Worm (Caenorhabditis elegans) whole organism, mixed stage, embryonic: Measurements from ENCODE around the gene clec-128.

Experiments used
- M03D4.4 ChIP-seq: sonication (generic microtip); optimal IDR thresholded peaks from 2 replicates; lab custom pipeline; 2017; ENCODE audit warnings: mild to moderate bottlenecking, missing genetic modification characterization, missing compliant biosample characterization
- bed-3 ChIP-seq: fragments of 200-800 bp; sonication (Bioruptor generic); optimal IDR thresholded peaks from 3 replicates; lab custom pipeline; 2018; ENCODE audit warnings: mild to moderate bottlenecking, missing genetic modification characterization, moderate library complexity, missing compliant biosample characterization
- blmp-1 ChIP-seq: fragments of 150-350 bp; optimal IDR thresholded peaks from 2 replicates; lab custom pipeline; 2014; ENCODE audit warnings: missing biosample characterization, missing genetic modification characterization
- ceh-39 ChIP-seq: fragments of 150-350 bp; optimal IDR thresholded peaks from 2 replicates; lab custom pipeline; 2014; ENCODE audit warnings: missing biosample characterization, missing genetic modification characterization
- ces-1 ChIP-seq: fragments of 150-350 bp; optimal IDR thresholded peaks from 2 replicates; lab custom pipeline; 2014; ENCODE audit warnings: missing biosample characterization, missing genetic modification reagents, missing genetic modification characterization
- cnd-1 ChIP-seq: fragments of 200-800 bp; sonication (Bioruptor generic); optimal IDR thresholded peaks from 2 replicates; lab custom pipeline; 2018; ENCODE audit warnings: mild to moderate bottlenecking, missing genetic modification characterization, missing compliant biosample characterization
- drap-1 ChIP-seq: fragments of 200-800 bp; sonication (Bioruptor generic); optimal IDR thresholded peaks from 3 replicates; lab custom pipeline; 2018; ENCODE audit warnings: mild to moderate bottlenecking, missing genetic modification characterization, missing compliant biosample characterization
- elt-1 ChIP-seq: sonication (generic microtip); optimal IDR thresholded peaks from 2 replicates; lab custom pipeline; 2017; ENCODE audit warnings: missing genetic modification characterization, mild to moderate bottlenecking, missing compliant biosample characterization, antibody characterized with exemption, moderate library complexity, borderline replicate concordance; ENCODE audit not compliant: insufficient read depth
- elt-3 ChIP-seq: fragments of 150-350 bp; optimal IDR thresholded peaks from 2 replicates; lab custom pipeline; 2014; ENCODE audit warnings: missing biosample characterization, missing genetic modification characterization
- flh-1 ChIP-seq: fragments of 200-800 bp; sonication (Bioruptor generic); optimal IDR thresholded peaks from 2 replicates; lab custom pipeline; 2018; ENCODE audit warnings: mild to moderate bottlenecking, missing genetic modification characterization, moderate library complexity, missing compliant biosample characterization
- ham-2 ChIP-seq: fragments of 200-800 bp; sonication (Bioruptor generic); optimal IDR thresholded peaks from 2 replicates; lab custom pipeline; 2018; ENCODE audit warnings: mild to moderate bottlenecking, missing genetic modification characterization, missing compliant biosample characterization
- lin-13 ChIP-seq: fragments of 150-350 bp; optimal IDR thresholded peaks from 2 replicates; lab custom pipeline; 2014; ENCODE audit warnings: missing biosample characterization, missing genetic modification characterization
- lin-32 ChIP-seq: fragments of 200-800 bp; sonication (Bioruptor generic); optimal IDR thresholded peaks from 2 replicates; lab custom pipeline; 2018; ENCODE audit warnings: mild to moderate bottlenecking, missing genetic modification characterization, missing compliant biosample characterization
- lsy-2 ChIP-seq: fragments of 150-350 bp; optimal IDR thresholded peaks from 2 replicates; lab custom pipeline; 2014; ENCODE audit warnings: missing biosample characterization, missing genetic modification characterization
- mab-5 ChIP-seq: fragments of 150-350 bp; optimal IDR thresholded peaks from 2 replicates; lab custom pipeline; 2014; ENCODE audit warnings: missing biosample characterization, missing genetic modification characterization
- mep-1 ChIP-seq: fragments of 150-350 bp; optimal IDR thresholded peaks from 2 replicates; lab custom pipeline; 2017; ENCODE audit warnings: missing biosample characterization, missing genetic modification reagents, missing genetic modification characterization, inconsistent platforms
- mls-2 ChIP-seq: sonication (generic microtip); optimal IDR thresholded peaks from 2 replicates; lab custom pipeline; 2016; ENCODE audit warnings: mild to moderate bottlenecking, missing genetic modification characterization, moderate library complexity, missing compliant biosample characterization
- nhr-12 ChIP-seq: fragments of 150-350 bp; optimal IDR thresholded peaks from 2 replicates; lab custom pipeline; 2014; ENCODE audit warnings: missing biosample characterization, missing genetic modification characterization
- nhr-2 ChIP-seq: fragments of 150-350 bp; optimal IDR thresholded peaks from 2 replicates; lab custom pipeline; 2014; ENCODE audit warnings: missing biosample characterization, missing genetic modification characterization
- nhr-237 ChIP-seq: fragments of 150-350 bp; optimal IDR thresholded peaks from 2 replicates; lab custom pipeline; 2014; ENCODE audit warnings: missing biosample characterization, missing genetic modification characterization
- nhr-28 ChIP-seq: fragments of 150-350 bp; optimal IDR thresholded peaks from 2 replicates; lab custom pipeline; 2014; ENCODE audit warnings: missing biosample characterization, missing genetic modification characterization
- nhr-76 ChIP-seq: sonication (generic microtip); optimal IDR thresholded peaks from 2 replicates; lab custom pipeline; 2017; ENCODE audit warnings: missing biosample characterization, missing genetic modification characterization
- pha-4 ChIP-seq: fragments of 150-350 bp; optimal IDR thresholded peaks from 2 replicates; lab custom pipeline; 2018; ENCODE audit warnings: missing biosample characterization, missing genetic modification reagents, missing genetic modification characterization
- sem-2 ChIP-seq: fragments of 200-800 bp; sonication (Bioruptor generic); optimal IDR thresholded peaks from 2 replicates; lab custom pipeline; 2018; ENCODE audit warnings: mild to moderate bottlenecking, missing genetic modification characterization, missing compliant biosample characterization
- snpc-4 ChIP-seq: fragments of 150-350 bp; optimal IDR thresholded peaks from 2 replicates; lab custom pipeline; 2014; ENCODE audit warnings: missing biosample characterization, missing genetic modification characterization
- sptf-1 ChIP-seq: sonication (generic microtip); optimal IDR thresholded peaks from 2 replicates; lab custom pipeline; 2017; ENCODE audit warnings: mild to moderate bottlenecking, missing genetic modification characterization, moderate library complexity, missing compliant biosample characterization
- tbx-8 ChIP-seq: fragments of 200-800 bp; sonication (Bioruptor generic); optimal IDR thresholded peaks from 2 replicates; lab custom pipeline; 2018; ENCODE audit warnings: mild to moderate bottlenecking, missing genetic modification characterization, moderate library complexity, missing compliant biosample characterization
- unc-120 ChIP-seq: sonication (generic microtip); optimal IDR thresholded peaks from 2 replicates; lab custom pipeline; 2017; ENCODE audit warnings: missing genetic modification characterization, missing compliant biosample characterization; ENCODE audit not compliant: poor library complexity, severe bottlenecking
- unc-39 ChIP-seq: fragments of 150-350 bp; optimal IDR thresholded peaks from 2 replicates; lab custom pipeline; 2014; ENCODE audit warnings: missing biosample characterization, missing genetic modification characterization
- unc-62 ChIP-seq: fragments of 150-350 bp; optimal IDR thresholded peaks from 2 replicates; lab custom pipeline; 2014; ENCODE audit warnings: missing biosample characterization, missing genetic modification reagents, missing genetic modification characterization
- zip-8 ChIP-seq: fragments of 150-350 bp; optimal IDR thresholded peaks from 2 replicates; lab custom pipeline; 2014; ENCODE audit warnings: missing biosample characterization, missing genetic modification characterization
- ztf-11 ChIP-seq: fragments of 150-350 bp; optimal IDR thresholded peaks from 2 replicates; lab custom pipeline; 2014; ENCODE audit warnings: missing biosample characterization, missing genetic modification characterization

Gene clec-128

DNA sequence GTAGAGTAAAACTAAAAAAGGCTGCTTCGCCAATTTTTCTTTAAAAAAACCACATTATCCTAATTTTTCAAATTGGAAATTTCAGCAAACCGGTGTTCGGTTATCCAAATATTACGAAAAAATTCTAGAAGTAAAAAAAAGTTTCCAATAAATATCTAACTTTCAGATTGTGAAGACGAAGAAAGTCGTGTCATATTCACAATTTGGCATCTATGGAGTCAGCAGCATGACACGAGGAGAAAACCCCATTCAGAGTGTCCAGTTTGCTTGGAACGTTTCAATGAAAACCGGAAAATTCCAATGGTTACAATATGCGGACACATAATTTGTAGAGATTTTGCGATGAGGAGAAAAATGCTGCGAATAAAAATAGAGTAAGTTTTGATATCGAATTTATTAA is 24.5 kb upstream of the clec-128 start, which contains the start of gene Y49F6A.12:
Gene Y49F6A.12, plus strand, starts transcription at position 301 of the 400 bp plus-strand sequence.
- TF ChIP-seq lin-13 (tag; lab: Kevin White, UChicago): no peak
- no peak for TF ChIP-seq M03D4.4 (tag; lab: Kevin White, UChicago)
- TF ChIP-seq nhr-237: no peak
- TF ChIP-seq mls-2 (tag; lab: Kevin White, UChicago): no peak
- no peak for TF ChIP-seq mep-1 (tag; lab: Kevin White, UChicago)
- TF ChIP-seq lin-32 (GFP tag; lab: Kevin White, UChicago): no peak
- TF ChIP-seq pha-4 (tag; lab: Kevin White, UChicago): no peak
- TF ChIP-seq ztf-11 (tag; lab: Kevin White, UChicago): no peak
- no peak for TF ChIP-seq nhr-12 (tag; lab: Kevin White, UChicago)
- TF ChIP-seq nhr-76 (tag; lab: Kevin White, UChicago): no peak
- no peak for TF ChIP-seq lsy-2 (tag; lab: Kevin White, UChicago)
- no peak for TF ChIP-seq drap-1
- TF ChIP-seq tbx-8 (GFP tag; lab: Kevin White, UChicago): no peak
- no peak for TF ChIP-seq mab-5 (tag; lab: Kevin White, UChicago)
- TF ChIP-seq ces-1: no peak

DNA sequence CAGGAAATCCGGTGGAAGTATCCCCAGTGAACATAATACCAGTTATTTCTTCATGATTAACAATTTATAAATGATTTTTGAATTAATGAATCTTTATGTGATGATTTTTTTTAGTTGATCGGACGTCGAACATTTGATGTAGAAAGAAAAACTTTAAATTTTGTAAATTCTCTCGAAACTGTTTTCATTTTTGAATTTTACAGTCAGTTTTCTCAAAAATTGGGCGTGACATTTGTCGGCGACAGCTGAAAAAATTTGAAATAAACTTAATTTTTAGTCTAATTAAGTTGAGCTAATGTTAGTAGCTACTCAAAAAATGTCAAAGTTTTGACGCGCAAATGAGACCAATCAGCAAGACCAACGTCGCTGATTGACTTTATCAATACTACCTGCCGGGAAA is 12.6 kb upstream of the clec-128 start, which contains the start of gene srh-60:
Gene srh-60, plus strand, starts transcription at position 301 of the 400 bp plus-strand sequence.
- TF ChIP-seq sptf-1 (no peak), sem-2 (no peak), mls-2 (tag; lab: Kevin White, UChicago) (no peak), mab-5 (tag; lab: Kevin White, UChicago) (no peak), lin-13 (tag; lab: Kevin White, UChicago) (no peak), tbx-8 (GFP tag; lab: Kevin White, UChicago) (no peak), nhr-76 (tag; lab: Kevin White, UChicago) (no peak), blmp-1 (tag; lab: Kevin White, UChicago) (no peak), bed-3 (GFP tag; lab: Kevin White, UChicago) (no peak), mep-1 (tag; lab: Kevin White, UChicago) (no peak), lin-32 (GFP tag; lab: Kevin White, UChicago) (no peak), ztf-11 (tag; lab: Kevin White, UChicago) (no peak), nhr-237 (no peak)

ce11 chrII:3581752-3582151 is 10.9 kb upstream of the clec-128 start, which contains the start of gene srh-59:
TSS of gene srh-59 (plus strand) at chrII:3582052.
- TF ChIP-seq sem-2 (no peak), lin-32 (GFP tag; lab: Kevin White, UChicago) (no peak), ham-2 (GFP tag; lab: Kevin White, UChicago) (no peak), flh-1 (GFP tag; lab: Kevin White, UChicago) (no peak), pha-4 (tag; lab: Kevin White, UChicago) (no peak), ceh-39 (no peak), mab-5 (tag; lab: Kevin White, UChicago) (no peak), sptf-1 (no peak), elt-1 (tag; lab: Kevin White, UChicago) (no peak), mls-2 (tag; lab: Kevin White, UChicago) (no peak), drap-1 (no peak), unc-120 (tag; lab: Kevin White, UChicago) (no peak)

DNA sequence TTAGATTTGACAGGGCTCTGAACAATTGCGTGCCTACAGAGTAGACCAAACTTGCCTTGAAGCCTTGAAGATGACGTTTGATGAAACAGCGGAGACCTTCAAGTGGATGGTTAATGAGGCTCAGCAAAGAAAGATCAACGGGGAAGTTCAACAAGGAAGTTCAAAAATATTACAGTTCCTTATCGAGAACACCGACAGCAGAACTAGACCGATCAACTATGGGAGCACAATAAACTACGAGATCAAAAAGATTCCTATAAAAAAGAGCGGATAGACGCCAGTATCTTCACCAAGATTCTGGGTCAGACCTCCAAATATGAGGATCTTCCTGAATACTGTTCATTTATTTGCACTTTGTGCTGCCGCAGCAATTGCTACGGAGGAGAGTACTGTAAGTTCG is 8.9 kb upstream of the clec-128 start, which contains the start of gene clec-134:
Gene clec-134, plus strand, starts transcription at position 301 of the 400 bp plus-strand sequence.
- TF ChIP-seq zip-8 (tag; lab: Kevin White, UChicago): no peak
- TF ChIP-seq bed-3 (GFP tag; lab: Kevin White, UChicago): no peak
- TF ChIP-seq elt-3 (tag; lab: Kevin White, UChicago): no peak
- no peak for TF ChIP-seq nhr-28 (tag; lab: Kevin White, UChicago)
- TF ChIP-seq elt-1 (tag; lab: Kevin White, UChicago): no peak

ce11 chrII:3578121-3578520 is 7.3 kb upstream of the clec-128 start, which contains the start of gene clec-133:
TSS of gene clec-133 (plus strand) at chrII:3578421.
- no peak for TF ChIP-seq lsy-2 (tag; lab: Kevin White, UChicago)
- no peak for TF ChIP-seq blmp-1 (tag; lab: Kevin White, UChicago)
- TF ChIP-seq snpc-4 (tag; lab: Kevin White, UChicago): no peak
- TF ChIP-seq mab-5 (tag; lab: Kevin White, UChicago): no peak
- no peak for TF ChIP-seq ces-1

DNA sequence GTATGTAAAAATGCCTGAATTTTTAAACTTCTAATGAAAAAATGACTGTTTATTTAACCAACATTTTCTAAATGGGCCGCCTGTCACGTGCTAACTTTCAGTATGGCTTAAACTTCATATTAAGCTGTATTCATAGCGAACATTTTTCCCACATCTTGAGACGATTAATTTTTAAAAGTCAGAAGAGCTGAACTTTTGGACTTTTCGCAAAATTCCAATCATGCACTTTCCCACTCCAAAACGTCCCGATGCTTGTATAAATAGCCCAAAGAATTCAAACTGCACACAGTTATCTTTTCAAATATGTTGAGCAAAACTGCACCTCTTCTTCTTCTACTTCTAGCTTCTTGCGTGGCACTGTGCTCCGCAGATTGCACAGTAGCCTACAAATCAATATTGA is 5.9 kb upstream of the clec-128 start, which contains the start of gene clec-132:
Gene clec-132, plus strand, starts transcription at position 301 of the 400 bp plus-strand sequence.
- no peak for TF ChIP-seq snpc-4 (tag; lab: Kevin White, UChicago)
- no peak for TF ChIP-seq unc-120 (tag; lab: Kevin White, UChicago)
- TF ChIP-seq nhr-2: no peak
- TF ChIP-seq flh-1 (GFP tag; lab: Kevin White, UChicago): no peak
- no peak for TF ChIP-seq lin-32 (GFP tag; lab: Kevin White, UChicago)
- no peak for TF ChIP-seq unc-62 (GFP tag; lab: Kevin White, UChicago)
- no peak for TF ChIP-seq cnd-1 (tag; lab: Kevin White, UChicago)
- TF ChIP-seq mab-5 (tag; lab: Kevin White, UChicago): no peak
- no peak for TF ChIP-seq unc-39 (tag; lab: Kevin White, UChicago)
- no peak for TF ChIP-seq zip-8 (tag; lab: Kevin White, UChicago)
